Worm (Caenorhabditis elegans) whole organism, L2 larva: ENCODE results near the gene C05D2.8.

Source experiments
- C34F6.9 ChIP-seq: fragments of 150-350 bp; optimal IDR thresholded peaks from 2 replicates; lab custom pipeline; 2014; ENCODE audit warnings: missing biosample characterization, missing genetic modification characterization
- F13H6.1 ChIP-seq: sonication (generic microtip); optimal IDR thresholded peaks from 2 replicates; lab custom pipeline; 2016; ENCODE audit warnings: missing genetic modification characterization, missing compliant biosample characterization
- R02D3.7 ChIP-seq: fragments of 150-350 bp; optimal IDR thresholded peaks from 2 replicates; lab custom pipeline; 2014; ENCODE audit warnings: missing biosample characterization, missing genetic modification characterization
- Y55F3AM.14 ChIP-seq: fragments of 200-800 bp; sonication (Bioruptor generic); optimal IDR thresholded peaks from 2 replicates; lab custom pipeline; 2018; ENCODE audit warnings: mild to moderate bottlenecking, missing genetic modification characterization, missing compliant biosample characterization
- ZK546.5 ChIP-seq: sonication (generic microtip); optimal IDR thresholded peaks from 2 replicates; lab custom pipeline; 2017; ENCODE audit warnings: missing biosample characterization, missing genetic modification characterization
- alr-1 ChIP-seq: fragments of 150-350 bp; optimal IDR thresholded peaks from 2 replicates; lab custom pipeline; 2014; ENCODE audit warnings: missing biosample characterization, missing genetic modification characterization
- aly-2 ChIP-seq: fragments of 150-350 bp; optimal IDR thresholded peaks from 2 replicates; lab custom pipeline; 2014; ENCODE audit warnings: missing biosample characterization, missing genetic modification characterization
- ama-1 ChIP-seq: fragments of 150-350 bp; optimal IDR thresholded peaks from 2 replicates; lab custom pipeline; 2018; ENCODE audit warnings: inconsistent platforms
- blmp-1 ChIP-seq: sonication (generic microtip); optimal IDR thresholded peaks from 2 replicates; lab custom pipeline; 2017; ENCODE audit warnings: missing genetic modification characterization, mild to moderate bottlenecking, missing compliant biosample characterization, antibody characterized with exemption, moderate library complexity; ENCODE audit not compliant: insufficient read depth
- ceh-16 ChIP-seq: fragments of 150-350 bp; optimal IDR thresholded peaks from 2 replicates; lab custom pipeline; 2014; ENCODE audit warnings: missing biosample characterization, missing genetic modification characterization
- crh-2 ChIP-seq: sonication (generic microtip); optimal IDR thresholded peaks from 2 replicates; lab custom pipeline; 2017; ENCODE audit warnings: missing biosample characterization, missing genetic modification characterization
- egl-27 ChIP-seq: sonication (generic microtip); optimal IDR thresholded peaks from 3 replicates; lab custom pipeline; 2017; ENCODE audit warnings: missing biosample characterization, missing genetic modification reagents, missing genetic modification characterization
- elt-1 ChIP-seq: fragments of 150-350 bp; optimal IDR thresholded peaks from 2 replicates; lab custom pipeline; 2014; ENCODE audit warnings: missing biosample characterization, missing genetic modification characterization
- fos-1 ChIP-seq: fragments of 150-350 bp; optimal IDR thresholded peaks from 2 replicates; lab custom pipeline; 2014; ENCODE audit warnings: missing biosample characterization, missing genetic modification characterization
- lin-11 ChIP-seq: fragments of 150-350 bp; sonication (generic microtip); optimal IDR thresholded peaks from 2 replicates; lab custom pipeline; 2014; ENCODE audit warnings: missing biosample characterization, missing genetic modification characterization, inconsistent platforms, mixed read lengths
- lin-13 ChIP-seq: fragments of 150-350 bp; optimal IDR thresholded peaks from 2 replicates; lab custom pipeline; 2014; ENCODE audit warnings: missing biosample characterization, missing genetic modification reagents, missing genetic modification characterization
- lsy-2 ChIP-seq, 2 experiments: fragments of 150-350 bp in 1 of 2; sonication (generic microtip) in 1 of 2; optimal IDR thresholded peaks; 2 replicates each; lab custom pipeline; 2014 to 2017; ENCODE audit warnings: missing biosample characterization in 2 of 2, missing genetic modification characterization in 2 of 2
- mbf-1 ChIP-seq: sonication (generic microtip); optimal IDR thresholded peaks from 2 replicates; lab custom pipeline; 2017; ENCODE audit warnings: missing biosample characterization, missing genetic modification characterization
- mdl-1 ChIP-seq, 2 experiments: fragments of 150-350 bp in 1 of 2; sonication (generic microtip) in 1 of 2; optimal IDR thresholded peaks; 2 replicates each; lab custom pipeline; 2017; ENCODE audit warnings: missing biosample characterization in 2 of 2, missing genetic modification characterization in 2 of 2
- nhr-10 ChIP-seq: sonication (generic microtip); optimal IDR thresholded peaks from 2 replicates; lab custom pipeline; 2017; ENCODE audit warnings: missing biosample characterization, missing genetic modification characterization
- nhr-11 ChIP-seq: fragments of 150-350 bp; optimal IDR thresholded peaks from 2 replicates; lab custom pipeline; 2014; ENCODE audit warnings: missing biosample characterization, missing genetic modification characterization
- nhr-129 ChIP-seq: fragments of 150-350 bp; optimal IDR thresholded peaks from 2 replicates; lab custom pipeline; 2014; ENCODE audit warnings: missing biosample characterization, missing genetic modification characterization
- nhr-21 ChIP-seq: fragments of 150-350 bp; optimal IDR thresholded peaks from 2 replicates; lab custom pipeline; 2014; ENCODE audit warnings: missing biosample characterization, missing genetic modification characterization
- nhr-23 ChIP-seq: fragments of 150-350 bp; optimal IDR thresholded peaks from 2 replicates; lab custom pipeline; 2014; ENCODE audit warnings: missing biosample characterization, missing genetic modification reagents, missing genetic modification characterization
- nhr-237 ChIP-seq: fragments of 150-350 bp; optimal IDR thresholded peaks from 2 replicates; lab custom pipeline; 2014; ENCODE audit warnings: missing biosample characterization, missing genetic modification characterization
- nhr-25 ChIP-seq: fragments of 150-350 bp; sonication (generic microtip); optimal IDR thresholded peaks from 3 replicates; lab custom pipeline; 2014; ENCODE audit warnings: missing biosample characterization, missing genetic modification characterization
- nhr-6 ChIP-seq: fragments of 150-350 bp; optimal IDR thresholded peaks from 2 replicates; lab custom pipeline; 2014; ENCODE audit warnings: missing biosample characterization, missing genetic modification characterization
- nhr-77 ChIP-seq: fragments of 150-350 bp; optimal IDR thresholded peaks from 2 replicates; lab custom pipeline; 2014; ENCODE audit warnings: missing biosample characterization, missing genetic modification characterization
- peb-1 ChIP-seq: fragments of 150-350 bp; optimal IDR thresholded peaks from 2 replicates; lab custom pipeline; 2014; ENCODE audit warnings: missing biosample characterization, missing genetic modification characterization
- sem-4 ChIP-seq: fragments of 150-350 bp; optimal IDR thresholded peaks from 2 replicates; lab custom pipeline; 2014; ENCODE audit warnings: missing biosample characterization, missing genetic modification reagents, missing genetic modification characterization
- sma-3 ChIP-seq: sonication (generic microtip); optimal IDR thresholded peaks from 2 replicates; lab custom pipeline; 2016; ENCODE audit warnings: missing genetic modification reagents, missing genetic modification characterization, missing compliant biosample characterization
- sma-9 ChIP-seq, 2 experiments: fragments of 150-350 bp in 1 of 2; sonication (generic microtip) in 1 of 2; optimal IDR thresholded peaks; 2 replicates each; lab custom pipeline; 2014 to 2016; ENCODE audit warnings: missing genetic modification characterization in 2 of 2, mild to moderate bottlenecking in 1 of 2, missing biosample characterization in 1 of 2, missing compliant biosample characterization in 1 of 2, missing genetic modification reagents in 1 of 2, moderate library complexity in 1 of 2
- snpc-4 ChIP-seq: fragments of 150-350 bp; optimal IDR thresholded peaks from 2 replicates; lab custom pipeline; 2014; ENCODE audit warnings: missing biosample characterization, missing genetic modification characterization
- unc-55 ChIP-seq: fragments of 150-350 bp; sonication (generic microtip); optimal IDR thresholded peaks from 3 replicates; lab custom pipeline; 2014; ENCODE audit warnings: missing biosample characterization, missing genetic modification reagents, missing genetic modification characterization
- unc-62 ChIP-seq: fragments of 150-350 bp; optimal IDR thresholded peaks from 2 replicates; lab custom pipeline; 2014; ENCODE audit warnings: missing biosample characterization, missing genetic modification reagents, missing genetic modification characterization
- zag-1 ChIP-seq: fragments of 150-350 bp; optimal IDR thresholded peaks from 2 replicates; lab custom pipeline; 2014; ENCODE audit warnings: missing biosample characterization, missing genetic modification characterization
- ztf-1 ChIP-seq: fragments of 200-800 bp; sonication (Bioruptor generic); conservative IDR thresholded peaks from 2 replicates; pipeline ENCODE4 v1.3.6; 2022; ENCODE audit warnings: missing genetic modification characterization, missing compliant biosample characterization
- ztf-11 ChIP-seq: sonication (generic microtip); optimal IDR thresholded peaks from 2 replicates; lab custom pipeline; 2017; ENCODE audit warnings: missing biosample characterization, missing genetic modification characterization
- ztf-4 ChIP-seq: fragments of 150-350 bp; optimal IDR thresholded peaks from 2 replicates; lab custom pipeline; 2014; ENCODE audit warnings: missing biosample characterization, missing genetic modification characterization

Gene C05D2.8

DNA sequence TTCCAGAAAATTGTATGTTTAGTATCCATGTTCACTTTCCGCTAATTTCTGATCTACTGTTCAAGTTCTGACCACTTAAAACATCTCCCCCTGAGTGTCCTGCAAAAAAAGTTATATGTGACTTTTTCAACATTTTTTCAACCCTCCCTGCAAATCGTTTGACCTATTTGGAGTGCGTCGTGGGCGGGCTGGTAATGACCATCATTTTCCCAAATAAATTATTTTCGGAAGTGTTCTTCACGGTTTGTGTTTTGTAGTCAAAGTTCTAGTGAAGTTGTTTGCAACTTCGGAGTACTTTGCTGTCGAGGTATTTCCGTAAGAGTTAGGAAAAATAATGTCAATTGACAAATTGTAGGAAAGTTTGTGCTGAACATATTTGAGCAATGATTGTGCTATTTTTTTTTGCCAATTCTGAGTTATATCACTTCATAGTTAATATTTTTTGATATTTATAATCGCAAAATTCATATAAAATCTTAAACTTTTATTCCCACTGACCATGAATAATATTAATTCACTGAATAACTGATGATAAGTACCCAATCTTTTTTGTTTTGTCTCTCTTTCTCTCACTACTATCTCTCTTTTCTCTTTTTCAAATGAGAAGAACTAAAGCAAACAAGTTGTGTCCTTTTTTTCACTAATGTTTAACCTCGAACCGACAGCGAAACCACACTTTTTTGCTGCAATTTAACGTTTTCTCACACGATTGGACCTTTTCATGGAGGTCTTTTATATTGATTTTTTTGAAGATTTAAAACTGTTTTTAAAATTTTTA, 12.3 kb upstream of the C05D2.8 start:
- TF ChIP-seq unc-55 (GFP tag; lab: Kevin White, UChicago) (peak; percentile 10), nhr-10 (tag; lab: Kevin White, UChicago) (no peak), ztf-4 (peak; percentile 8)

- TF ChIP-seq aly-2 (tag; lab: Kevin White, UChicago) (no peak), sem-4 (tag; lab: Kevin White, UChicago) (peak; percentile 59), sma-9 (GFP tag; optimal IDR thresholded peaks at IDR 0.05; lab: Kevin White, UChicago) (peak; percentile 82), sma-9 (tag; optimal IDR thresholded peaks at IDR 0.05; lab: Kevin White, UChicago) (no peak), zag-1 (peak; percentile 21), ztf-4 (peak; percentile 66), ztf-1 (GFP tag; lab: Robert Waterston, UW) (no peak), mbf-1 (no peak), lsy-2 (tag; optimal IDR thresholded peaks at IDR 0.05; lab: Kevin White, UChicago) (peak; percentile 18 to 75), nhr-6 (tag; lab: Kevin White, UChicago) (peak; percentile 56), nhr-237 (tag; lab: Kevin White, UChicago) (no peak), fos-1 (peak; percentile 80), nhr-23 (tag; lab: Kevin White, UChicago) (no peak), lin-13 (GFP tag; lab: Kevin White, UChicago) (peak; percentile 58), blmp-1 (tag; lab: Kevin White, UChicago) (peak; percentile 78), mdl-1 (tag; optimal IDR thresholded peaks at IDR 0.05; lab: Kevin White, UChicago) (peak; percentile 29 to 75), R02D3.7 (no peak), nhr-11 (no peak), nhr-10 (tag; lab: Kevin White, UChicago) (no peak), ztf-11 (tag; lab: Kevin White, UChicago) (no peak), nhr-21 (tag; lab: Kevin White, UChicago) (peak; percentile 58), egl-27 (peak; percentile 74), unc-55 (GFP tag; lab: Kevin White, UChicago) (peak; percentile 88), lin-11 (tag; lab: Kevin White, UChicago) (peak; percentile 73), nhr-25 (tag; lab: Kevin White, UChicago) (peak; percentile 44), Y55F3AM.14 (GFP tag; lab: Kevin White, UChicago) (peak; percentile 7), alr-1 (tag; lab: Kevin White, UChicago) (no peak), sma-3 (GFP tag; lab: Kevin White, UChicago) (peak; percentile 41), elt-1 (tag; lab: Kevin White, UChicago) (no peak), nhr-77 (no peak), ZK546.5 (tag; lab: Kevin White, UChicago) (no peak), unc-62 (GFP tag; lab: Kevin White, UChicago) (no peak), C34F6.9 (tag; lab: Kevin White, UChicago) (peak; percentile 93), nhr-129 (tag; lab: Kevin White, UChicago) (peak; percentile 84), crh-2 (peak; percentile 85), ceh-16 (tag; lab: Kevin White, UChicago) (no peak), snpc-4 (peak; percentile 39), F13H6.1 (tag; lab: Kevin White, UChicago) (peak; percentile 85), ama-1 (lab: Kevin White, UChicago) (no peak), peb-1 (tag; lab: Kevin White, UChicago) (no peak)
- TF ChIP-seq, all 48 proteins: peak for 22
Measured at ce11 chrIII:5621236-5621635, 11.1 kb upstream of the C05D2.8 start.

DNA sequence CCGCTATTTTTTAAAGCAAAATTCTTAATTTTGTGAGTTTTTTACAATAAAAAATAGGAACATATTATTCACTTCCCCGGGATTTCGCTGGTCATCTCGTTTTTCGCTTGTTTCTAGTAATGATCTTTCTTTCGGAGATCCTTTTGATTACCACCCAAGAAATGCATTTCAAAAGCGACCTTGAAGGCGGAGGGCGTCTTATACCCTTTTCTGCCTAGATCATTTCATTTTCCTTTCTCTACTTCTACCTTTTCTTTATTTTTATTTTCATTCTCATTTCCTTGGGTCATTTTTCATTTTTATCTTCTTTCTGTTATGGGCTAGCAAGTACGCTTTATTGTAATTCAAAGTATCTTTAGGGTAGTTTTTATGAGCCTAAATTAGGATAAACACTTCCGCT, 10.0 kb upstream of the C05D2.8 start:
- TF ChIP-seq ztf-4 (peak; percentile 4), sem-4 (tag; lab: Kevin White, UChicago) (no peak)
